Fruit fly (Drosophila melanogaster): Measurements from ENCODE around the gene Arc42.

- TF ChIP-seq CG8478 (optimal IDR thresholded peaks at IDR 0.05) = no peak
- TF ChIP-seq pan (optimal IDR thresholded peaks at IDR 0.05) = no peak
- no peak for TF ChIP-seq usp (GFP tag; optimal IDR thresholded peaks at IDR 0.05)
- no peak for TF ChIP-seq EcR (GFP tag; optimal IDR thresholded peaks at IDR 0.05)
- no peak for TF ChIP-seq psq (optimal IDR thresholded peaks at IDR 0.05)
Measured at dm6 chr3R:19918207-19918606, 40.7 kb downstream of the Arc42 start, which contains the start of gene CG4770.

Measured in whole organism.